Worm (Caenorhabditis elegans): ENCODE measurements around the gene tbb-1.

DNA sequence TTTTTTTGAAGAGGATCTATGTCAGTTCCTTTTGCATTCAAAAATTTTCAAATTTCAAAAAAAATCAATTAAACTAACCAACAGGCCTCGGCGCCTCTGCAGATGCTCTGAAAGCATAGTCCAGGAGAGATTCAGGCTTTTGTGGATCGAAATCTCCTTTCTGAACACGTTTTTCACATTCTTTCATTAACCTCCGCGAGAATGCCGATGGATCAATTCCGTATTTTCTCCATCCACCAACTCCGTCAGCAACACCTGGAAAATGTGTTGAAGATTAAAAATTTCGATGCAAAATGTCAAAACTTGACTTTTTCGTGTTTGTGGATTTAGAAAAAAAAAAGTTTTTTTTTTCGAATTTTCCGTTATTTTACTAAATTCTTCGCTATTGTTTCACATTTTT is 27.7 kb downstream of the tbb-1 start:
- TF ChIP-seq ztf-29 (GFP tag; IDR thresholded peaks at IDR 0.05) = no peak
- no peak for TF ChIP-seq klf-2 (GFP tag; conservative IDR thresholded peaks at IDR 0.05)
- TF ChIP-seq cog-1 (tag; optimal IDR thresholded peaks at IDR 0.05) = no peak
- no peak for TF ChIP-seq med-1 (GFP tag; optimal IDR thresholded peaks at IDR 0.05; ENCODE audit: insufficient read depth)
